Worm (Caenorhabditis elegans) whole organism, L3 larva: Measurements from ENCODE around the gene W05H7.1.

Experiments used
- ZK546.5 ChIP-seq: sonication (generic microtip); optimal IDR thresholded peaks from 2 replicates; lab custom pipeline; 2017; ENCODE audit warnings: missing biosample characterization, missing genetic modification characterization
- ceh-16 ChIP-seq: sonication (generic microtip); optimal IDR thresholded peaks from 2 replicates; lab custom pipeline; 2017; ENCODE audit warnings: missing biosample characterization, missing genetic modification characterization
- ceh-82 ChIP-seq: fragments of 150-350 bp; optimal IDR thresholded peaks from 2 replicates; lab custom pipeline; 2014; ENCODE audit warnings: missing biosample characterization, missing genetic modification characterization
- ceh-9 ChIP-seq: sonication (generic microtip); optimal IDR thresholded peaks from 2 replicates; lab custom pipeline; 2018; ENCODE audit warnings: missing biosample characterization, missing genetic modification characterization
- daf-12 ChIP-seq: fragments of 150-350 bp; optimal IDR thresholded peaks from 2 replicates; lab custom pipeline; 2014; ENCODE audit warnings: missing biosample characterization, missing genetic modification reagents, missing genetic modification characterization
- egl-5 ChIP-seq: fragments of 150-350 bp; optimal IDR thresholded peaks from 2 replicates; lab custom pipeline; 2017; ENCODE audit warnings: missing biosample characterization, missing genetic modification reagents, missing genetic modification characterization, inconsistent platforms
- elt-1 ChIP-seq: fragments of 150-350 bp; optimal IDR thresholded peaks from 2 replicates; lab custom pipeline; 2014; ENCODE audit warnings: missing biosample characterization, missing genetic modification characterization
- elt-2 ChIP-seq: sonication (generic microtip); optimal IDR thresholded peaks from 2 replicates; lab custom pipeline; 2016; ENCODE audit warnings: missing genetic modification reagents, mild to moderate bottlenecking, missing genetic modification characterization, missing compliant biosample characterization
- eor-1 ChIP-seq, 2 experiments: fragments of 150-350 bp; optimal IDR thresholded peaks; 2 replicates each; lab custom pipeline; 2014 to 2018; ENCODE audit warnings: missing biosample characterization in 2 of 2, missing genetic modification characterization in 2 of 2
- fkh-10 ChIP-seq: sonication (generic microtip); optimal IDR thresholded peaks from 2 replicates; lab custom pipeline; 2017; ENCODE audit warnings: missing biosample characterization, missing genetic modification reagents, missing genetic modification characterization
- fkh-2 ChIP-seq: fragments of 150-350 bp; optimal IDR thresholded peaks from 2 replicates; lab custom pipeline; 2014; ENCODE audit warnings: missing biosample characterization, missing genetic modification reagents, missing genetic modification characterization
- hmg-11 ChIP-seq: sonication (generic microtip); optimal IDR thresholded peaks from 2 replicates; lab custom pipeline; 2016; ENCODE audit warnings: missing genetic modification characterization, missing compliant biosample characterization
- lin-39 ChIP-seq: fragments of 150-350 bp; optimal IDR thresholded peaks from 2 replicates; lab custom pipeline; 2018; ENCODE audit warnings: missing biosample characterization, missing genetic modification reagents, missing genetic modification characterization
- lsy-12 ChIP-seq: sonication (generic microtip); optimal IDR thresholded peaks from 2 replicates; lab custom pipeline; 2016; ENCODE audit warnings: mild to moderate bottlenecking, missing genetic modification characterization, missing compliant biosample characterization
- mml-1 ChIP-seq: fragments of 150-350 bp; sonication (generic microtip); optimal IDR thresholded peaks from 3 replicates; lab custom pipeline; 2014; ENCODE audit warnings: missing biosample characterization, missing genetic modification characterization
- nfya-1 ChIP-seq: sonication (generic microtip); optimal IDR thresholded peaks from 2 replicates; lab custom pipeline; 2017; ENCODE audit warnings: missing genetic modification characterization, mild to moderate bottlenecking, missing compliant biosample characterization, antibody characterized with exemption, moderate library complexity; ENCODE audit not compliant: insufficient read depth
- nhr-11 ChIP-seq: fragments of 150-350 bp; optimal IDR thresholded peaks from 2 replicates; lab custom pipeline; 2014; ENCODE audit warnings: missing biosample characterization, missing genetic modification characterization
- nhr-23 ChIP-seq: fragments of 150-350 bp; optimal IDR thresholded peaks from 2 replicates; lab custom pipeline; 2014; ENCODE audit warnings: missing biosample characterization, missing genetic modification reagents, missing genetic modification characterization
- nhr-237 ChIP-seq: fragments of 150-350 bp; optimal IDR thresholded peaks from 2 replicates; lab custom pipeline; 2014; ENCODE audit warnings: missing biosample characterization, missing genetic modification characterization
- nhr-25 ChIP-seq: sonication (generic microtip); optimal IDR thresholded peaks from 2 replicates; lab custom pipeline; 2017; ENCODE audit warnings: missing biosample characterization, missing genetic modification characterization
- nhr-28 ChIP-seq: fragments of 150-350 bp; optimal IDR thresholded peaks from 2 replicates; lab custom pipeline; 2014; ENCODE audit warnings: missing biosample characterization, missing genetic modification characterization
- nhr-43 ChIP-seq: sonication (generic microtip); optimal IDR thresholded peaks from 2 replicates; lab custom pipeline; 2016; ENCODE audit warnings: mild to moderate bottlenecking, missing genetic modification characterization, missing compliant biosample characterization; ENCODE audit not compliant: poor library complexity, severe bottlenecking
- nhr-67 ChIP-seq: fragments of 150-350 bp; optimal IDR thresholded peaks from 2 replicates; lab custom pipeline; 2014; ENCODE audit warnings: missing biosample characterization, missing genetic modification characterization
- pha-4 ChIP-seq: fragments of 150-350 bp; optimal IDR thresholded peaks from 2 replicates; lab custom pipeline; 2014; ENCODE audit warnings: missing biosample characterization, missing genetic modification reagents, missing genetic modification characterization
- pqm-1 ChIP-seq: fragments of 150-350 bp; optimal IDR thresholded peaks from 2 replicates; lab custom pipeline; 2017; ENCODE audit warnings: missing biosample characterization, missing genetic modification characterization, inconsistent platforms
- sea-2 ChIP-seq: fragments of 150-350 bp; sonication (generic microtip); optimal IDR thresholded peaks from 4 replicates; lab custom pipeline; 2014; ENCODE audit warnings: missing biosample characterization, missing genetic modification reagents, missing genetic modification characterization
- snpc-4 ChIP-seq: fragments of 150-350 bp; optimal IDR thresholded peaks from 2 replicates; lab custom pipeline; 2014; ENCODE audit warnings: missing biosample characterization, missing genetic modification characterization
- tbx-2 ChIP-seq: sonication (generic microtip); optimal IDR thresholded peaks from 2 replicates; lab custom pipeline; 2016; ENCODE audit warnings: mild to moderate bottlenecking, missing genetic modification characterization, missing compliant biosample characterization
- unc-39 ChIP-seq: sonication (generic microtip); optimal IDR thresholded peaks from 4 replicates; lab custom pipeline; 2017; ENCODE audit warnings: missing biosample characterization, missing genetic modification characterization
- zag-1 ChIP-seq: fragments of 150-350 bp; optimal IDR thresholded peaks from 2 replicates; lab custom pipeline; 2014; ENCODE audit warnings: missing biosample characterization, missing genetic modification characterization
- ztf-11 ChIP-seq: fragments of 150-350 bp; optimal IDR thresholded peaks from 2 replicates; lab custom pipeline; 2014; ENCODE audit warnings: missing biosample characterization, missing genetic modification characterization
- ztf-4 ChIP-seq: fragments of 150-350 bp; optimal IDR thresholded peaks from 2 replicates; lab custom pipeline; 2014; ENCODE audit warnings: missing biosample characterization, missing genetic modification characterization

Gene W05H7.1

ce11 chrX:1458793-1459192 lies 8.2 kb downstream of the W05H7.1 start, which contains the start of gene D1005.2:
D1005.2 (plus strand) TSS chrX:1459022.
- peak; percentile 41 for TF ChIP-seq nhr-25 (tag; lab: Kevin White, UChicago)
- peak; percentile 63 for TF ChIP-seq nhr-23
- TF ChIP-seq eor-1 (tag; optimal IDR thresholded peaks at IDR 0.05; lab: Kevin White, UChicago): no peak

- TF ChIP-seq nhr-43 (tag; lab: Kevin White, UChicago) (no peak), unc-39 (tag; lab: Kevin White, UChicago) (no peak), daf-12 (tag; lab: Kevin White, UChicago) (no peak), zag-1 (no peak), nhr-237 (tag; lab: Kevin White, UChicago) (no peak), egl-5 (tag; lab: Kevin White, UChicago) (no peak), ceh-82 (tag; lab: Kevin White, UChicago) (no peak), ceh-16 (tag; lab: Kevin White, UChicago) (no peak), pqm-1 (no peak), ztf-11 (no peak)
Observed at ce11 chrX:1459756-1460155, 9.2 kb downstream of the W05H7.1 start.

- TF ChIP-seq hmg-11 (tag; lab: Kevin White, UChicago): no peak
- no peak for TF ChIP-seq ztf-11
- no peak for TF ChIP-seq ceh-9 (tag; lab: Kevin White, UChicago)
- TF ChIP-seq pha-4 (tag; lab: Kevin White, UChicago): no peak
- no peak for TF ChIP-seq fkh-2 (tag; lab: Kevin White, UChicago)
Observed at ce11 chrX:1464699-1465098, 14.1 kb downstream of the W05H7.1 start, which contains the start of gene D1005.6. D1005.6 (minus strand) TSS chrX:1464799.

- TF ChIP-seq pha-4 (tag; lab: Kevin White, UChicago) (no peak), nhr-67 (no peak), lsy-12 (tag; lab: Kevin White, UChicago) (no peak), lin-39 (tag; lab: Kevin White, UChicago) (no peak), fkh-10 (GFP tag; lab: Kevin White, UChicago) (peak; percentile 79), fkh-2 (tag; lab: Kevin White, UChicago) (no peak), sea-2 (GFP tag; lab: Kevin White, UChicago) (no peak), elt-1 (tag; lab: Kevin White, UChicago) (no peak)
- TF ChIP-seq, all 47 proteins: peak for 1
Observed at ce11 chrX:1468057-1468456, 17.5 kb downstream of the W05H7.1 start.

- peak; percentile 10 for TF ChIP-seq snpc-4 (tag; lab: Kevin White, UChicago)
- TF ChIP-seq mml-1 (tag; lab: Kevin White, UChicago): no peak
- no peak for TF ChIP-seq sea-2 (GFP tag; lab: Kevin White, UChicago)
Observed at ce11 chrX:1471232-1471631, 20.7 kb downstream of the W05H7.1 start.

ce11 chrX:1472880-1473279 lies 22.3 kb downstream of the W05H7.1 start, which contains the start of gene D1005.5:
D1005.5 (minus strand) TSS chrX:1472980.
- no peak for TF ChIP-seq mml-1 (tag; lab: Kevin White, UChicago)
- TF ChIP-seq nhr-23: no peak
- TF ChIP-seq fkh-10 (GFP tag; lab: Kevin White, UChicago): no peak
- TF ChIP-seq tbx-2 (tag; lab: Kevin White, UChicago): no peak
- TF ChIP-seq ztf-4 (tag; lab: Kevin White, UChicago): no peak
- no peak for TF ChIP-seq daf-12 (tag; lab: Kevin White, UChicago)
- TF ChIP-seq nhr-11 (tag; lab: Kevin White, UChicago): no peak
- no peak for TF ChIP-seq hmg-11 (tag; lab: Kevin White, UChicago)
- no peak for TF ChIP-seq nfya-1 (tag; lab: Kevin White, UChicago)
- TF ChIP-seq ZK546.5 (tag; lab: Kevin White, UChicago): no peak
- no peak for TF ChIP-seq ceh-82 (tag; lab: Kevin White, UChicago)
- TF ChIP-seq zag-1: no peak
- no peak for TF ChIP-seq fkh-2 (tag; lab: Kevin White, UChicago)
- no peak for TF ChIP-seq unc-39 (tag; lab: Kevin White, UChicago)
- no peak for TF ChIP-seq elt-2 (tag; lab: Kevin White, UChicago)
- no peak for TF ChIP-seq pqm-1
- TF ChIP-seq nhr-28: no peak
- TF ChIP-seq, all 47 proteins: peak for 0
